Fruit fly (Drosophila melanogaster) whole organism: ENCODE data around the gene Rpn11.

Experiments
- Dll ChIP-seq: fragments of >200 bp; optimal IDR thresholded peaks from 2 replicates; lab custom pipeline; 2017
- pan ChIP-seq: fragments of >200 bp; optimal IDR thresholded peaks from 2 replicates; lab custom pipeline; 2017
- psq ChIP-seq: fragments of >200 bp; optimal IDR thresholded peaks from 2 replicates; lab custom pipeline; 2017
- usp ChIP-seq: fragments of >200 bp; optimal IDR thresholded peaks from 2 replicates; lab custom pipeline; 2017; ENCODE audit warnings: missing biosample characterization, missing genetic modification characterization, mixed read lengths

- no peak for TF ChIP-seq psq (lab: Kevin White, UChicago)
- TF ChIP-seq usp (GFP tag; lab: Kevin White, UChicago): no peak
- no peak for TF ChIP-seq Dll (lab: Kevin White, UChicago)
- TF ChIP-seq pan (lab: Kevin White, UChicago): no peak
Measured at dm6 chr2L:5028091-5028490, 31.5 kb downstream of the Rpn11 start, which contains the start of gene vkg.
